Worm (Caenorhabditis elegans) whole organism, L2 larva: ENCODE measurements around the gene lpr-5.
A peak's percentile ranks its signal among the peaks of the same experiment; 100 is the strongest.

Experiments
- C34F6.9 ChIP-seq: fragments of 150-350 bp; optimal IDR thresholded peaks from 2 replicates; lab custom pipeline; 2014; ENCODE audit warnings: missing biosample characterization, missing genetic modification characterization
- F13H6.1 ChIP-seq: sonication (generic microtip); optimal IDR thresholded peaks from 2 replicates; lab custom pipeline; 2016; ENCODE audit warnings: missing genetic modification characterization, missing compliant biosample characterization
- R02D3.7 ChIP-seq: fragments of 150-350 bp; optimal IDR thresholded peaks from 2 replicates; lab custom pipeline; 2014; ENCODE audit warnings: missing biosample characterization, missing genetic modification characterization
- ZK546.5 ChIP-seq: sonication (generic microtip); optimal IDR thresholded peaks from 2 replicates; lab custom pipeline; 2017; ENCODE audit warnings: missing biosample characterization, missing genetic modification characterization
- alr-1 ChIP-seq: fragments of 150-350 bp; optimal IDR thresholded peaks from 2 replicates; lab custom pipeline; 2014; ENCODE audit warnings: missing biosample characterization, missing genetic modification characterization
- aly-2 ChIP-seq: fragments of 150-350 bp; optimal IDR thresholded peaks from 2 replicates; lab custom pipeline; 2014; ENCODE audit warnings: missing biosample characterization, missing genetic modification characterization
- ama-1 ChIP-seq: fragments of 150-350 bp; optimal IDR thresholded peaks from 2 replicates; lab custom pipeline; 2018; ENCODE audit warnings: inconsistent platforms
- blmp-1 ChIP-seq: sonication (generic microtip); optimal IDR thresholded peaks from 2 replicates; lab custom pipeline; 2017; ENCODE audit warnings: missing genetic modification characterization, mild to moderate bottlenecking, missing compliant biosample characterization, antibody characterized with exemption, moderate library complexity; ENCODE audit not compliant: insufficient read depth
- ceh-82 ChIP-seq: fragments of 150-350 bp; optimal IDR thresholded peaks from 2 replicates; lab custom pipeline; 2014; ENCODE audit warnings: missing biosample characterization, missing genetic modification characterization
- crh-2 ChIP-seq: sonication (generic microtip); optimal IDR thresholded peaks from 2 replicates; lab custom pipeline; 2017; ENCODE audit warnings: missing biosample characterization, missing genetic modification characterization
- dmd-4 ChIP-seq: sonication (generic microtip); optimal IDR thresholded peaks from 2 replicates; lab custom pipeline; 2017; ENCODE audit warnings: missing biosample characterization, missing genetic modification characterization
- egl-27 ChIP-seq: sonication (generic microtip); optimal IDR thresholded peaks from 3 replicates; lab custom pipeline; 2017; ENCODE audit warnings: missing biosample characterization, missing genetic modification reagents, missing genetic modification characterization
- elt-1 ChIP-seq: fragments of 150-350 bp; optimal IDR thresholded peaks from 2 replicates; lab custom pipeline; 2014; ENCODE audit warnings: missing biosample characterization, missing genetic modification characterization
- fos-1 ChIP-seq: fragments of 150-350 bp; optimal IDR thresholded peaks from 2 replicates; lab custom pipeline; 2014; ENCODE audit warnings: missing biosample characterization, missing genetic modification characterization
- gmeb-1 ChIP-seq: fragments of 150-350 bp; optimal IDR thresholded peaks from 2 replicates; lab custom pipeline; 2014; ENCODE audit warnings: missing biosample characterization, missing genetic modification characterization
- lin-11 ChIP-seq: fragments of 150-350 bp; sonication (generic microtip); optimal IDR thresholded peaks from 2 replicates; lab custom pipeline; 2014; ENCODE audit warnings: missing biosample characterization, missing genetic modification characterization, inconsistent platforms, mixed read lengths
- lin-13 ChIP-seq: fragments of 150-350 bp; optimal IDR thresholded peaks from 2 replicates; lab custom pipeline; 2014; ENCODE audit warnings: missing biosample characterization, missing genetic modification reagents, missing genetic modification characterization
- lin-39 ChIP-seq: fragments of 150-350 bp; optimal IDR thresholded peaks from 2 replicates; lab custom pipeline; 2014; ENCODE audit warnings: missing biosample characterization, missing genetic modification reagents, missing genetic modification characterization
- lsy-2 ChIP-seq, 2 experiments: fragments of 150-350 bp in 1 of 2; sonication (generic microtip) in 1 of 2; optimal IDR thresholded peaks; 2 replicates each; lab custom pipeline; 2014 to 2017; ENCODE audit warnings: missing biosample characterization in 2 of 2, missing genetic modification characterization in 2 of 2
- mab-5 ChIP-seq: fragments of 150-350 bp; optimal IDR thresholded peaks from 2 replicates; lab custom pipeline; 2014; ENCODE audit warnings: missing biosample characterization, missing genetic modification characterization
- mbf-1 ChIP-seq: sonication (generic microtip); optimal IDR thresholded peaks from 2 replicates; lab custom pipeline; 2017; ENCODE audit warnings: missing biosample characterization, missing genetic modification characterization
- nhr-10 ChIP-seq: sonication (generic microtip); optimal IDR thresholded peaks from 2 replicates; lab custom pipeline; 2017; ENCODE audit warnings: missing biosample characterization, missing genetic modification characterization
- nhr-11 ChIP-seq: fragments of 150-350 bp; optimal IDR thresholded peaks from 2 replicates; lab custom pipeline; 2014; ENCODE audit warnings: missing biosample characterization, missing genetic modification characterization
- nhr-12 ChIP-seq: fragments of 150-350 bp; optimal IDR thresholded peaks from 2 replicates; lab custom pipeline; 2014; ENCODE audit warnings: missing biosample characterization, missing genetic modification characterization
- nhr-129 ChIP-seq: fragments of 150-350 bp; optimal IDR thresholded peaks from 2 replicates; lab custom pipeline; 2014; ENCODE audit warnings: missing biosample characterization, missing genetic modification characterization
- nhr-21 ChIP-seq: fragments of 150-350 bp; optimal IDR thresholded peaks from 2 replicates; lab custom pipeline; 2014; ENCODE audit warnings: missing biosample characterization, missing genetic modification characterization
- nhr-23 ChIP-seq: fragments of 150-350 bp; optimal IDR thresholded peaks from 2 replicates; lab custom pipeline; 2014; ENCODE audit warnings: missing biosample characterization, missing genetic modification reagents, missing genetic modification characterization
- nhr-237 ChIP-seq: fragments of 150-350 bp; optimal IDR thresholded peaks from 2 replicates; lab custom pipeline; 2014; ENCODE audit warnings: missing biosample characterization, missing genetic modification characterization
- nhr-25 ChIP-seq: fragments of 150-350 bp; sonication (generic microtip); optimal IDR thresholded peaks from 3 replicates; lab custom pipeline; 2014; ENCODE audit warnings: missing biosample characterization, missing genetic modification characterization
- nhr-6 ChIP-seq: fragments of 150-350 bp; optimal IDR thresholded peaks from 2 replicates; lab custom pipeline; 2014; ENCODE audit warnings: missing biosample characterization, missing genetic modification characterization
- peb-1 ChIP-seq: fragments of 150-350 bp; optimal IDR thresholded peaks from 2 replicates; lab custom pipeline; 2014; ENCODE audit warnings: missing biosample characterization, missing genetic modification characterization
- skn-1 ChIP-seq: sonication (generic microtip); optimal IDR thresholded peaks from 2 replicates; lab custom pipeline; 2017; ENCODE audit warnings: missing biosample characterization, missing genetic modification characterization
- sma-3 ChIP-seq: sonication (generic microtip); optimal IDR thresholded peaks from 2 replicates; lab custom pipeline; 2016; ENCODE audit warnings: missing genetic modification reagents, missing genetic modification characterization, missing compliant biosample characterization
- sma-9 ChIP-seq, 2 experiments: fragments of 150-350 bp in 1 of 2; sonication (generic microtip) in 1 of 2; optimal IDR thresholded peaks; 2 replicates each; lab custom pipeline; 2014 to 2016; ENCODE audit warnings: missing genetic modification characterization in 2 of 2, mild to moderate bottlenecking in 1 of 2, missing biosample characterization in 1 of 2, missing compliant biosample characterization in 1 of 2, missing genetic modification reagents in 1 of 2, moderate library complexity in 1 of 2
- snpc-4 ChIP-seq: fragments of 150-350 bp; optimal IDR thresholded peaks from 2 replicates; lab custom pipeline; 2014; ENCODE audit warnings: missing biosample characterization, missing genetic modification characterization
- unc-55 ChIP-seq: fragments of 150-350 bp; sonication (generic microtip); optimal IDR thresholded peaks from 3 replicates; lab custom pipeline; 2014; ENCODE audit warnings: missing biosample characterization, missing genetic modification reagents, missing genetic modification characterization
- unc-62 ChIP-seq: fragments of 150-350 bp; optimal IDR thresholded peaks from 2 replicates; lab custom pipeline; 2014; ENCODE audit warnings: missing biosample characterization, missing genetic modification reagents, missing genetic modification characterization
- ztf-1 ChIP-seq: fragments of 200-800 bp; sonication (Bioruptor generic); conservative IDR thresholded peaks from 2 replicates; pipeline ENCODE4 v1.3.6; 2022; ENCODE audit warnings: missing genetic modification characterization, missing compliant biosample characterization
- ztf-11 ChIP-seq: sonication (generic microtip); optimal IDR thresholded peaks from 2 replicates; lab custom pipeline; 2017; ENCODE audit warnings: missing biosample characterization, missing genetic modification characterization

The lpr-5 gene

ce11 chrX:11078150-11078549 is 16.2 kb downstream of the lpr-5 start, which contains the start of gene W04G3.10:
Gene W04G3.10 (minus strand): TSS chrX:11078250.
- TF ChIP-seq crh-2 (tag; lab: Kevin White, UChicago) (no peak), lin-13 (GFP tag; lab: Kevin White, UChicago) (no peak), nhr-12 (no peak)

ce11 chrX:11079667-11080066 is 17.7 kb downstream of the lpr-5 start, which contains the start of gene W04G3.13:
Gene W04G3.13 (minus strand): TSS chrX:11079767.
- no peak for TF ChIP-seq aly-2
- TF ChIP-seq lsy-2 (tag; optimal IDR thresholded peaks at IDR 0.05; lab: Kevin White, UChicago) = no peak
- TF ChIP-seq nhr-6 (tag; lab: Kevin White, UChicago) = no peak
- TF ChIP-seq snpc-4 = no peak
- no peak for TF ChIP-seq sma-3 (GFP tag; lab: Kevin White, UChicago)
- TF ChIP-seq, all 48 proteins: peak for 0

- TF ChIP-seq ceh-82 (no peak), nhr-129 (tag; lab: Kevin White, UChicago) (peak; percentile 43), crh-2 (tag; lab: Kevin White, UChicago) (peak; percentile 44), C34F6.9 (peak; percentile 15)
- TF ChIP-seq, all 48 proteins: peak for 3
These were observed 18.3 kb downstream of the lpr-5 start, which contains the start of gene sulp-7 for ce11 chrX:11080170-11080728. Gene sulp-7 (plus strand): TSS chrX:11080678.

ce11 chrX:11085162-11085561 is 23.2 kb downstream of the lpr-5 start, which contains the start of gene W04G3.7:
Gene W04G3.7 (minus strand): TSS chrX:11085262.
- no peak for TF ChIP-seq C34F6.9
- TF ChIP-seq mbf-1 (tag; lab: Kevin White, UChicago) = no peak

- TF ChIP-seq mab-5 (tag; lab: Kevin White, UChicago) (no peak), nhr-237 (no peak), alr-1 (tag; lab: Kevin White, UChicago) (no peak), nhr-25 (tag; lab: Kevin White, UChicago) (no peak), elt-1 (tag; lab: Kevin White, UChicago) (no peak), fos-1 (tag; lab: Kevin White, UChicago) (no peak), blmp-1 (tag; lab: Kevin White, UChicago) (no peak), F13H6.1 (tag; lab: Kevin White, UChicago) (no peak), ceh-82 (no peak), R02D3.7 (tag; lab: Kevin White, UChicago) (no peak), dmd-4 (tag; lab: Kevin White, UChicago) (no peak), unc-62 (GFP tag; lab: Kevin White, UChicago) (no peak), nhr-23 (tag; lab: Kevin White, UChicago) (no peak), nhr-10 (tag; lab: Kevin White, UChicago) (no peak), skn-1 (tag; lab: Kevin White, UChicago) (no peak), aly-2 (no peak), lin-13 (GFP tag; lab: Kevin White, UChicago) (no peak), nhr-11 (tag; lab: Kevin White, UChicago) (no peak), ztf-1 (no peak), lsy-2 (tag; optimal IDR thresholded peaks at IDR 0.05; lab: Kevin White, UChicago) (no peak)
These were observed 27.0 kb downstream of the lpr-5 start, which contains the start of gene W04G3.11 for ce11 chrX:11088952-11089351. Gene W04G3.11 (plus strand): TSS chrX:11089195.

ce11 chrX:11093985-11094593 is 32.2 kb downstream of the lpr-5 start:
- TF ChIP-seq ama-1 (lab: Kevin White, UChicago) (peak; percentile 66), crh-2 (tag; lab: Kevin White, UChicago) (peak; percentile 100), peb-1 (peak; percentile 26), mab-5 (tag; lab: Kevin White, UChicago) (peak; percentile 99), nhr-10 (tag; lab: Kevin White, UChicago) (peak; percentile 100), unc-55 (GFP tag; lab: Kevin White, UChicago) (peak; percentile 100), nhr-25 (tag; lab: Kevin White, UChicago) (peak; percentile 99), nhr-11 (tag; lab: Kevin White, UChicago) (peak; percentile 85), lin-39 (tag; lab: Kevin White, UChicago) (peak; percentile 100), nhr-12 (peak; percentile 75), nhr-129 (tag; lab: Kevin White, UChicago) (peak; percentile 100), sma-9 (GFP tag; optimal IDR thresholded peaks at IDR 0.05; lab: Kevin White, UChicago) (peak; percentile 100), sma-9 (tag; optimal IDR thresholded peaks at IDR 0.05; lab: Kevin White, UChicago) (peak; percentile 94), ZK546.5 (tag; lab: Kevin White, UChicago) (peak; percentile 90), F13H6.1 (tag; lab: Kevin White, UChicago) (peak; percentile 100), unc-62 (GFP tag; lab: Kevin White, UChicago) (peak; percentile 99), lin-11 (tag; lab: Kevin White, UChicago) (peak; percentile 100), egl-27 (tag; lab: Kevin White, UChicago) (peak; percentile 100), nhr-21 (tag; lab: Kevin White, UChicago) (peak; percentile 100), lsy-2 (tag; optimal IDR thresholded peaks at IDR 0.05; lab: Kevin White, UChicago) (peak; percentile 97 to 98), nhr-6 (tag; lab: Kevin White, UChicago) (peak; percentile 99), alr-1 (tag; lab: Kevin White, UChicago) (peak; percentile 61), gmeb-1 (tag; lab: Kevin White, UChicago) (peak; percentile 97), fos-1 (tag; lab: Kevin White, UChicago) (peak; percentile 100), elt-1 (tag; lab: Kevin White, UChicago) (peak; percentile 54), ztf-11 (tag; lab: Kevin White, UChicago) (peak; percentile 84)
